Fruit fly (Drosophila melanogaster): ENCODE measurements around the gene shtd.

DNA sequence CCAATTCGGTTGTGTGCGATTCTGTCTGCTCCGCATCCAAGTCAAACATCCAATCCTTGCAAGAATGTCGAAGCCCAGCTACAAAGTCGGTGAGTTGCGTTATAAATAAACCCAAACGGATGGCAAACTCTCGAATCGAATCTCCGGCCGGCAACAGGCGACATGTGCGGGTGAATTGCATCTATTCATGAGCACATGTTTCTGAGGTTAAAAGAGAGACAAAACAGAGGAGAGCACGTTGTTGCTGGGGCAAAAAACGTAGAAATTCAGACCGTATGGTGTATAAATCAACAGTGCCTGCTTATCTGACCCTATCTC is 12.0 kb downstream of the shtd start:
- TF ChIP-seq CG11762 (GFP tag; optimal IDR thresholded peaks at IDR 0.05; ENCODE audit: insufficient read depth): no peak
- TF ChIP-seq vri (GFP tag; optimal IDR thresholded peaks at IDR 0.05): no peak
- no peak for TF ChIP-seq Blimp-1 (GFP tag; optimal IDR thresholded peaks at IDR 0.05)
- TF ChIP-seq dac (GFP tag; optimal IDR thresholded peaks at IDR 0.05): no peak
- TF ChIP-seq CG16779 (tag; optimal IDR thresholded peaks at IDR 0.05): no peak
- TF ChIP-seq Lpt (GFP tag; optimal IDR thresholded peaks at IDR 0.05): no peak
- TF ChIP-seq cyc (GFP tag; optimal IDR thresholded peaks at IDR 0.05): no peak
- no peak for TF ChIP-seq Eip93F (GFP tag; optimal IDR thresholded peaks at IDR 0.05)
- TF ChIP-seq Eip78C (GFP tag): no peak
- TF ChIP-seq CG6854 (GFP tag; optimal IDR thresholded peaks at IDR 0.05): no peak
- no peak for TF ChIP-seq CG3032 (tag; optimal IDR thresholded peaks at IDR 0.05)
- no peak for TF ChIP-seq spab (GFP tag; optimal IDR thresholded peaks at IDR 0.05)
